Worm (Caenorhabditis elegans) whole organism, L4 larva: ENCODE data around the gene oac-3.

Source experiments
- F44E2.7 ChIP-seq: fragments of 200-800 bp; sonication (Bioruptor generic); IDR thresholded peaks from 2 replicates; pipeline ENCODE4 v2.1.2; 2022; ENCODE audit warnings: missing genetic modification characterization, missing compliant biosample characterization
- aly-2 ChIP-seq: sonication (generic microtip); optimal IDR thresholded peaks from 2 replicates; lab custom pipeline; 2018; ENCODE audit warnings: missing biosample characterization, missing genetic modification characterization
- ama-1 ChIP-seq: fragments of 150-350 bp; optimal IDR thresholded peaks from 2 replicates; lab custom pipeline; 2014; ENCODE audit warnings: inconsistent platforms, mixed read lengths
- ces-1 ChIP-seq: fragments of 150-350 bp; sonication (generic microtip); optimal IDR thresholded peaks from 4 replicates; lab custom pipeline; 2014; ENCODE audit warnings: missing biosample characterization, missing genetic modification reagents, missing genetic modification characterization
- fos-1 ChIP-seq: fragments of 150-350 bp; optimal IDR thresholded peaks from 2 replicates; lab custom pipeline; 2014; ENCODE audit warnings: missing biosample characterization, missing genetic modification characterization
- nhr-28 ChIP-seq: fragments of 150-350 bp; optimal IDR thresholded peaks from 2 replicates; lab custom pipeline; 2014; ENCODE audit warnings: missing biosample characterization, missing genetic modification characterization
- nhr-77 ChIP-seq: fragments of 150-350 bp; optimal IDR thresholded peaks from 2 replicates; lab custom pipeline; 2014; ENCODE audit warnings: missing biosample characterization, missing genetic modification characterization
- zag-1 ChIP-seq: fragments of 150-350 bp; optimal IDR thresholded peaks from 2 replicates; lab custom pipeline; 2014; ENCODE audit warnings: missing biosample characterization, missing genetic modification characterization
- zfp-3 ChIP-seq: fragments of 200-800 bp; sonication (Bioruptor generic); conservative IDR thresholded peaks from 2 replicates; pipeline ENCODE4 v1.3.6; 2022; ENCODE audit warnings: missing genetic modification reagents, missing genetic modification characterization, missing compliant biosample characterization

ce11 chrV:13916196-13916595 lies 16.9 kb downstream of the oac-3 start, which contains the start of gene str-252:
- TF ChIP-seq nhr-28 (no peak), nhr-77 (tag; lab: Kevin White, UChicago) (no peak), F44E2.7 (GFP tag; lab: Robert Waterston, UW) (no peak), ces-1 (no peak), zag-1 (tag; lab: Kevin White, UChicago) (no peak), fos-1 (tag; lab: Kevin White, UChicago) (no peak), aly-2 (tag; lab: Kevin White, UChicago) (no peak), ama-1 (lab: Kevin White, UChicago) (no peak), zfp-3 (GFP tag; lab: Robert Waterston, UW) (no peak)
